Worm (Caenorhabditis elegans) whole organism, early embryonic: ENCODE results near the gene C28H8.3.

Experiments
- ama-1 ChIP-seq: fragments of 150-350 bp; optimal IDR thresholded peaks from 2 replicates; lab custom pipeline; 2014
- flt-1 ChIP-seq: fragments of 200-800 bp; sonication (Bioruptor generic); IDR thresholded peaks from 2 replicates; pipeline ENCODE4 v1.3.6; 2022; ENCODE audit warnings: missing genetic modification characterization, missing compliant biosample characterization
- hnd-1 ChIP-seq: sonication (generic microtip); optimal IDR thresholded peaks from 2 replicates; lab custom pipeline; 2016; ENCODE audit warnings: missing genetic modification characterization, missing compliant biosample characterization
- pes-1 ChIP-seq: fragments of 200-800 bp; sonication (Bioruptor generic); IDR thresholded peaks from 2 replicates; pipeline ENCODE4 v1.3.6; 2022; ENCODE audit warnings: missing genetic modification reagents, missing genetic modification characterization, missing compliant biosample characterization
- scrt-1 ChIP-seq: fragments of 200-800 bp; sonication (Bioruptor generic); IDR thresholded peaks from 2 replicates; pipeline ENCODE4 v1.3.6; 2022; ENCODE audit warnings: missing genetic modification characterization, missing compliant biosample characterization
- sea-1 ChIP-seq: fragments of 200-800 bp; sonication (Bioruptor generic); conservative IDR thresholded peaks from 2 replicates; pipeline ENCODE4 v1.3.6; 2022; ENCODE audit warnings: missing genetic modification characterization, missing compliant biosample characterization
- tbx-37 ChIP-seq: fragments of 200-800 bp; sonication (Bioruptor generic); conservative IDR thresholded peaks from 2 replicates; pipeline ENCODE4 v1.3.6; 2022; ENCODE audit warnings: missing genetic modification reagents, missing genetic modification characterization, missing compliant biosample characterization

- TF ChIP-seq flt-1 (GFP tag; lab: Robert Waterston, UW) (no peak), sea-1 (GFP tag; lab: Robert Waterston, UW) (no peak), ama-1 (no peak), scrt-1 (GFP tag; lab: Robert Waterston, UW) (no peak), tbx-37 (no peak), hnd-1 (no peak), pes-1 (GFP tag; lab: Robert Waterston, UW) (no peak)
These were observed 45.4 kb downstream of the C28H8.3 start for ce11 chrIII:5953913-5954290.
